Fruit fly (Drosophila melanogaster) whole organism, embryonic: ENCODE measurements around the gene dmGlut.
A peak's percentile ranks its signal among the peaks of the same experiment; 100 is the strongest.

Experiments
- CG11247 ChIP-seq: fragments of 200-800 bp; sonication (Bioruptor generic); IDR thresholded peaks from 2 replicates; pipeline ENCODE4 v1.3.6; 2022; ENCODE audit warnings: missing biosample characterization, missing genetic modification characterization
- CG11695 ChIP-seq: fragments of 200-800 bp; sonication (Bioruptor generic); IDR thresholded peaks from 3 replicates; pipeline ENCODE4 v1.3.6; 2022; ENCODE audit warnings: missing biosample characterization, missing genetic modification characterization
- CG11696 ChIP-seq: fragments of 200-800 bp; sonication (Bioruptor generic); IDR thresholded peaks from 2 replicates; pipeline ENCODE4 v1.3.6; 2022; ENCODE audit warnings: missing biosample characterization, missing genetic modification characterization
- CG12071 ChIP-seq: fragments of 200-800 bp; sonication (Bioruptor generic); optimal IDR thresholded peaks from 3 replicates; lab custom pipeline; 2018; ENCODE audit warnings: missing biosample characterization, mild to moderate bottlenecking, missing genetic modification characterization
- CG14014 ChIP-seq: fragments of 200-800 bp; sonication (Bioruptor generic); IDR thresholded peaks from 2 replicates; pipeline ENCODE4 v1.3.6; 2022; ENCODE audit warnings: missing biosample characterization, missing genetic modification characterization
- CG1529 ChIP-seq: fragments of 200-800 bp; sonication (Bioruptor generic); optimal IDR thresholded peaks from 3 replicates; lab custom pipeline; 2018; ENCODE audit warnings: missing biosample characterization, missing genetic modification characterization
- CG17568 ChIP-seq: fragments of 200-800 bp; sonication (Bioruptor generic); optimal IDR thresholded peaks from 2 replicates; lab custom pipeline; 2018; ENCODE audit warnings: missing biosample characterization, mild to moderate bottlenecking, missing genetic modification characterization, moderate library complexity
- CG17612 ChIP-seq: fragments of 200-800 bp; sonication (Bioruptor generic); IDR thresholded peaks from 2 replicates; pipeline ENCODE4 v1.3.6; 2022; ENCODE audit warnings: missing biosample characterization, missing genetic modification characterization
- CG18599 ChIP-seq: fragments of 200-800 bp; sonication (Bioruptor generic); optimal IDR thresholded peaks from 3 replicates; lab custom pipeline; 2017; ENCODE audit warnings: missing biosample characterization, missing genetic modification characterization, mild to moderate bottlenecking, moderate library complexity, missing genetic modification reagents
- CG2129 ChIP-seq: fragments of 200-800 bp; sonication (Bioruptor generic); IDR thresholded peaks from 2 replicates; pipeline ENCODE4 v1.3.6; 2022; ENCODE audit warnings: missing biosample characterization, missing genetic modification characterization; ENCODE audit not compliant: partially characterized antibody
- CG2712 ChIP-seq: fragments of 200-800 bp; optimal IDR thresholded peaks from 3 replicates; lab custom pipeline; 2019; ENCODE audit warnings: missing biosample characterization, mild to moderate bottlenecking, missing genetic modification characterization, moderate library complexity
- CG2875 ChIP-seq: fragments of 200-800 bp; sonication (Bioruptor generic); optimal IDR thresholded peaks from 2 replicates; lab custom pipeline; 2017; ENCODE audit warnings: missing biosample characterization, mild to moderate bottlenecking, missing genetic modification characterization, missing genetic modification reagents
- CG30431 ChIP-seq: fragments of 200-800 bp; sonication (Bioruptor generic); optimal IDR thresholded peaks from 2 replicates; lab custom pipeline; 2017; ENCODE audit warnings: missing biosample characterization, missing genetic modification characterization
- CG31224 ChIP-seq: fragments of 200-800 bp; sonication (Bioruptor generic); IDR thresholded peaks from 2 replicates; pipeline ENCODE4 v1.3.6; 2022; ENCODE audit warnings: missing biosample characterization, missing genetic modification characterization
- CG34422 ChIP-seq: fragments of 200-800 bp; sonication (Bioruptor generic); IDR thresholded peaks from 3 replicates; pipeline ENCODE4 v1.3.6; 2022; ENCODE audit warnings: missing biosample characterization, missing genetic modification characterization
- CG4854 ChIP-seq: fragments of 200-800 bp; sonication (Bioruptor generic); optimal IDR thresholded peaks from 2 replicates; lab custom pipeline; 2016; ENCODE audit warnings: missing biosample characterization, missing genetic modification characterization, inconsistent platforms
- CG7556 ChIP-seq: fragments of 200-800 bp; sonication (Bioruptor generic); optimal IDR thresholded peaks from 2 replicates; lab custom pipeline; 2017; ENCODE audit warnings: missing biosample characterization, mild to moderate bottlenecking, missing genetic modification characterization
- CG7839 ChIP-seq: fragments of 200-800 bp; sonication (Bioruptor generic); optimal IDR thresholded peaks from 3 replicates; lab custom pipeline; 2018; ENCODE audit warnings: missing biosample characterization, mild to moderate bottlenecking, missing genetic modification characterization, moderate library complexity
- CG8924 ChIP-seq: fragments of 200-800 bp; optimal IDR thresholded peaks from 3 replicates; lab custom pipeline; 2019; ENCODE audit warnings: missing biosample characterization, mild to moderate bottlenecking, missing genetic modification characterization, moderate library complexity
- CG9437 ChIP-seq: fragments of 200-800 bp; sonication (Bioruptor generic); optimal IDR thresholded peaks from 2 replicates; lab custom pipeline; 2018; ENCODE audit warnings: missing biosample characterization, mild to moderate bottlenecking, missing genetic modification characterization
- Dref ChIP-seq: fragments of 200-800 bp; sonication (Bioruptor generic); IDR thresholded peaks from 2 replicates; pipeline ENCODE4 v1.3.6; 2022; ENCODE audit warnings: missing biosample characterization, missing genetic modification characterization
- Gsc ChIP-seq: fragments of 200-800 bp; sonication (Bioruptor generic); IDR thresholded peaks from 2 replicates; pipeline ENCODE4 v1.3.6; 2022; ENCODE audit warnings: missing biosample characterization, missing genetic modification characterization
- Mad ChIP-seq: fragments of 200-800 bp; sonication (Bioruptor generic); optimal IDR thresholded peaks from 2 replicates; lab custom pipeline; 2016; ENCODE audit warnings: missing biosample characterization, missing genetic modification characterization
- Sox100B ChIP-seq: fragments of 200-800 bp; sonication (Bioruptor generic); optimal IDR thresholded peaks from 3 replicates; lab custom pipeline; 2018; ENCODE audit warnings: missing biosample characterization, mild to moderate bottlenecking, missing genetic modification characterization
- TFAM ChIP-seq: fragments of 200-800 bp; sonication (Bioruptor generic); optimal IDR thresholded peaks from 2 replicates; lab custom pipeline; 2017; ENCODE audit warnings: missing biosample characterization, missing genetic modification characterization, inconsistent platforms
- amos ChIP-seq: fragments of 200-800 bp; sonication (Bioruptor generic); IDR thresholded peaks from 2 replicates; pipeline ENCODE4 v1.3.6; 2022; ENCODE audit warnings: missing biosample characterization, missing genetic modification characterization; ENCODE audit not compliant: partially characterized antibody
- ara ChIP-seq: fragments of 200-800 bp; sonication (Bioruptor generic); IDR thresholded peaks from 2 replicates; pipeline ENCODE4 v1.3.6; 2022; ENCODE audit warnings: missing biosample characterization, missing genetic modification characterization
- ash1 ChIP-seq: fragments of 200-800 bp; sonication (Bioruptor generic); optimal IDR thresholded peaks from 2 replicates; lab custom pipeline; 2018; ENCODE audit warnings: missing biosample characterization, mild to moderate bottlenecking, missing genetic modification characterization
- bcd ChIP-seq: fragments of 200-800 bp; sonication (Bioruptor generic); optimal IDR thresholded peaks from 2 replicates; lab custom pipeline; 2017; ENCODE audit warnings: missing biosample characterization, mild to moderate bottlenecking, missing genetic modification characterization
- bigmax ChIP-seq: fragments of 200-800 bp; sonication (Bioruptor generic); optimal IDR thresholded peaks from 2 replicates; lab custom pipeline; 2018; ENCODE audit warnings: missing biosample characterization, mild to moderate bottlenecking, missing genetic modification characterization
- caup ChIP-seq: fragments of 200-800 bp; sonication (Bioruptor generic); optimal IDR thresholded peaks from 3 replicates; lab custom pipeline; 2017; ENCODE audit warnings: missing biosample characterization, mild to moderate bottlenecking, missing genetic modification characterization, moderate library complexity; ENCODE audit not compliant: severe bottlenecking
- crc ChIP-seq: fragments of 200-800 bp; sonication (Bioruptor generic); optimal IDR thresholded peaks from 2 replicates; lab custom pipeline; 2016; ENCODE audit warnings: missing biosample characterization, missing genetic modification characterization
- da ChIP-seq: fragments of 200-800 bp; sonication (Bioruptor generic); optimal IDR thresholded peaks from 2 replicates; lab custom pipeline; 2016; ENCODE audit warnings: missing biosample characterization, missing genetic modification characterization
- en ChIP-seq: fragments of 200-800 bp; sonication (Bioruptor generic); optimal IDR thresholded peaks from 2 replicates; lab custom pipeline; 2016; ENCODE audit warnings: missing biosample characterization, missing genetic modification characterization
- fd64A ChIP-seq: fragments of 200-800 bp; sonication (Bioruptor generic); optimal IDR thresholded peaks from 3 replicates; lab custom pipeline; 2018; ENCODE audit warnings: missing biosample characterization, mild to moderate bottlenecking, missing genetic modification characterization
- gce ChIP-seq: fragments of 200-800 bp; sonication (Bioruptor generic); IDR thresholded peaks from 3 replicates; pipeline ENCODE4 v1.3.6; 2022; ENCODE audit warnings: missing biosample characterization, missing genetic modification characterization
- gsb ChIP-seq: fragments of 200-800 bp; sonication (Bioruptor generic); IDR thresholded peaks from 2 replicates; pipeline ENCODE4 v1.3.6; 2022; ENCODE audit warnings: missing biosample characterization, missing genetic modification characterization
- gt ChIP-seq: fragments of 200-800 bp; sonication (Bioruptor generic); IDR thresholded peaks from 2 replicates; pipeline ENCODE4 v1.3.6; 2022; ENCODE audit warnings: missing biosample characterization, missing genetic modification characterization
- maf-S ChIP-seq: fragments of 200-800 bp; sonication (Bioruptor generic); optimal IDR thresholded peaks from 2 replicates; lab custom pipeline; 2016; ENCODE audit warnings: missing biosample characterization, missing genetic modification characterization
- mam ChIP-seq: fragments of 200-800 bp; sonication (Bioruptor generic); optimal IDR thresholded peaks from 3 replicates; lab custom pipeline; 2016; ENCODE audit warnings: missing biosample characterization, missing genetic modification characterization
- onecut ChIP-seq: fragments of 200-800 bp; sonication (Bioruptor generic); IDR thresholded peaks from 2 replicates; pipeline ENCODE4 v1.3.6; 2022; ENCODE audit warnings: missing biosample characterization, missing genetic modification characterization
- pan ChIP-seq, 4 experiments: fragments of >200 bp in 3 of 4; fragments of 200-800 bp in 1 of 4; sonication (Bioruptor generic) in 1 of 4; optimal IDR thresholded peaks in 3 of 4; IDR thresholded peaks in 1 of 4; 2 replicates each; pipeline versions ENCODE4 v1.3.6 to Lab custom; 2017 to 2022; ENCODE audit warnings: missing biosample characterization in 2 of 4, missing genetic modification characterization in 2 of 4, mixed read lengths in 1 of 4
- ranshi ChIP-seq: fragments of 200-800 bp; sonication (Bioruptor generic); IDR thresholded peaks from 2 replicates; pipeline ENCODE4 v1.3.6; 2022; ENCODE audit warnings: missing biosample characterization, missing genetic modification characterization
- schlank ChIP-seq: fragments of 200-800 bp; sonication (Bioruptor generic); optimal IDR thresholded peaks from 2 replicates; lab custom pipeline; 2018; ENCODE audit warnings: missing biosample characterization, mild to moderate bottlenecking, missing genetic modification characterization
- sisA ChIP-seq: fragments of 200-800 bp; sonication (Bioruptor generic); IDR thresholded peaks from 2 replicates; pipeline ENCODE4 v1.3.6; 2022; ENCODE audit warnings: missing biosample characterization, missing genetic modification characterization
- ssp ChIP-seq: fragments of 200-800 bp; sonication (Bioruptor generic); IDR thresholded peaks from 2 replicates; pipeline ENCODE4 v1.3.6; 2022; ENCODE audit warnings: missing biosample characterization, missing genetic modification characterization
- tin ChIP-seq: fragments of 200-800 bp; sonication (Bioruptor generic); optimal IDR thresholded peaks from 3 replicates; lab custom pipeline; 2016; ENCODE audit warnings: missing biosample characterization, missing genetic modification characterization
- toy ChIP-seq: fragments of 200-800 bp; sonication (Bioruptor generic); IDR thresholded peaks from 2 replicates; pipeline ENCODE4 v1.3.6; 2022; ENCODE audit warnings: missing biosample characterization, missing genetic modification characterization
- wdn ChIP-seq: fragments of 200-800 bp; sonication (Bioruptor generic); IDR thresholded peaks from 2 replicates; pipeline ENCODE4 v1.3.6; 2022; ENCODE audit warnings: missing biosample characterization, missing genetic modification characterization
- zf30C ChIP-seq: fragments of 200-800 bp; sonication (Bioruptor generic); optimal IDR thresholded peaks from 3 replicates; lab custom pipeline; 2018; ENCODE audit warnings: missing biosample characterization, mild to moderate bottlenecking, missing genetic modification characterization

The dmGlut gene

dm6 chr2L:12004211-12004979 is 22.8 kb upstream of the dmGlut start (continued):
- TF ChIP-seq CG1529 (GFP tag; lab: Kevin White, UChicago) (peak; percentile 82), TFAM (no peak), CG2875 (GFP tag; lab: Kevin White, UChicago) (peak; percentile 86), CG34422 (GFP tag; lab: Robert Waterston, UW) (no peak), crc (GFP tag; lab: Kevin White, UChicago) (no peak), CG4854 (GFP tag; lab: Kevin White, UChicago) (peak; percentile 45), onecut (GFP tag; lab: Robert Waterston, UW) (peak; percentile 44), CG11695 (GFP tag; lab: Robert Waterston, UW) (no peak), CG17568 (peak; percentile 94), Dref (GFP tag; lab: Robert Waterston, UW) (no peak), zf30C (no peak), toy (no peak), CG14014 (GFP tag; lab: Robert Waterston, UW) (no peak), wdn (GFP tag; lab: Robert Waterston, UW) (no peak), maf-S (GFP tag; lab: Kevin White, UChicago) (peak; percentile 25), CG17612 (GFP tag; lab: Robert Waterston, UW) (no peak), CG9437 (GFP tag; lab: Kevin White, UChicago) (peak; percentile 18), Mad (GFP tag; lab: Kevin White, UChicago) (peak; percentile 31), CG8924 (tag; lab: Kevin White, UChicago) (peak; percentile 68), CG12071 (GFP tag; lab: Kevin White, UChicago) (peak; percentile 61), mam (GFP tag; lab: Kevin White, UChicago) (peak; percentile 30), CG7839 (tag; lab: Kevin White, UChicago) (peak; percentile 22), CG11247 (no peak), gce (no peak), CG2712 (peak; percentile 2), Sox100B (GFP tag; lab: Kevin White, UChicago) (peak; percentile 72), bigmax (GFP tag; lab: Kevin White, UChicago) (peak; percentile 50), sisA (GFP tag; lab: Robert Waterston, UW) (no peak), CG31224 (GFP tag; lab: Robert Waterston, UW) (no peak), schlank (tag; lab: Kevin White, UChicago) (peak; percentile 66), CG18599 (GFP tag; lab: Kevin White, UChicago) (peak; percentile 82), amos (GFP tag; lab: Robert Waterston, UW) (no peak), CG7556 (GFP tag; lab: Kevin White, UChicago) (peak; percentile 73), en (GFP tag; lab: Kevin White, UChicago) (peak; percentile 30), fd64A (GFP tag; lab: Kevin White, UChicago) (peak; percentile 89), ara (no peak), gsb (GFP tag; lab: Robert Waterston, UW) (no peak), da (GFP tag; lab: Kevin White, UChicago) (no peak), tin (GFP tag; lab: Kevin White, UChicago) (peak; percentile 25), pan (optimal IDR thresholded peaks at IDR 0.05; lab: Kevin White, UChicago) (no peak), pan (GFP tag; optimal IDR thresholded peaks at IDR 0.05 in 1 of 2, IDR thresholded peaks at IDR 0.05 in 1 of 2) (no peak), ash1 (GFP tag; lab: Kevin White, UChicago) (no peak), Gsc (GFP tag; lab: Robert Waterston, UW) (no peak), ssp (no peak), ranshi (GFP tag; lab: Robert Waterston, UW) (no peak), CG2129 (GFP tag; lab: Robert Waterston, UW) (no peak), caup (GFP tag; lab: Kevin White, UChicago) (peak; percentile 74), bcd (GFP tag; lab: Kevin White, UChicago) (peak; percentile 36), gt (GFP tag; lab: Robert Waterston, UW) (no peak), CG30431 (no peak), CG11696 (GFP tag; lab: Robert Waterston, UW) (no peak)
